Worm (Caenorhabditis elegans) whole organism, L3 larva: Measurements from ENCODE around the gene dhhc-9.

Source experiments
- ceh-82 ChIP-seq: fragments of 150-350 bp; optimal IDR thresholded peaks from 2 replicates; lab custom pipeline; 2014; ENCODE audit warnings: missing biosample characterization, missing genetic modification characterization
- ceh-9 ChIP-seq: sonication (generic microtip); optimal IDR thresholded peaks from 2 replicates; lab custom pipeline; 2018; ENCODE audit warnings: missing biosample characterization, missing genetic modification characterization
- egl-27 ChIP-seq: sonication (generic microtip); optimal IDR thresholded peaks from 4 replicates; lab custom pipeline; 2017; ENCODE audit warnings: missing biosample characterization, missing genetic modification reagents, missing genetic modification characterization
- egl-5 ChIP-seq: fragments of 150-350 bp; optimal IDR thresholded peaks from 2 replicates; lab custom pipeline; 2017; ENCODE audit warnings: missing biosample characterization, missing genetic modification reagents, missing genetic modification characterization, inconsistent platforms
- elt-1 ChIP-seq: fragments of 150-350 bp; optimal IDR thresholded peaks from 2 replicates; lab custom pipeline; 2014; ENCODE audit warnings: missing biosample characterization, missing genetic modification characterization
- lsy-12 ChIP-seq: sonication (generic microtip); optimal IDR thresholded peaks from 2 replicates; lab custom pipeline; 2016; ENCODE audit warnings: mild to moderate bottlenecking, missing genetic modification characterization, missing compliant biosample characterization
- nfya-1 ChIP-seq: sonication (generic microtip); optimal IDR thresholded peaks from 2 replicates; lab custom pipeline; 2017; ENCODE audit warnings: missing genetic modification characterization, mild to moderate bottlenecking, missing compliant biosample characterization, antibody characterized with exemption, moderate library complexity; ENCODE audit not compliant: insufficient read depth
- nhr-23 ChIP-seq: fragments of 150-350 bp; optimal IDR thresholded peaks from 2 replicates; lab custom pipeline; 2014; ENCODE audit warnings: missing biosample characterization, missing genetic modification reagents, missing genetic modification characterization
- nhr-237 ChIP-seq: fragments of 150-350 bp; optimal IDR thresholded peaks from 2 replicates; lab custom pipeline; 2014; ENCODE audit warnings: missing biosample characterization, missing genetic modification characterization
- nhr-25 ChIP-seq: sonication (generic microtip); optimal IDR thresholded peaks from 2 replicates; lab custom pipeline; 2017; ENCODE audit warnings: missing biosample characterization, missing genetic modification characterization
- pha-4 ChIP-seq: fragments of 150-350 bp; optimal IDR thresholded peaks from 2 replicates; lab custom pipeline; 2014; ENCODE audit warnings: missing biosample characterization, missing genetic modification reagents, missing genetic modification characterization
- unc-39 ChIP-seq: sonication (generic microtip); optimal IDR thresholded peaks from 4 replicates; lab custom pipeline; 2017; ENCODE audit warnings: missing biosample characterization, missing genetic modification characterization
- unc-62 ChIP-seq: fragments of 150-350 bp; sonication (generic microtip); optimal IDR thresholded peaks from 4 replicates; lab custom pipeline; 2014; ENCODE audit warnings: missing biosample characterization, missing genetic modification reagents, missing genetic modification characterization
- ztf-4 ChIP-seq: fragments of 150-350 bp; optimal IDR thresholded peaks from 2 replicates; lab custom pipeline; 2014; ENCODE audit warnings: missing biosample characterization, missing genetic modification characterization

ce11 chrX:2435353-2435752 is 33.5 kb upstream of the dhhc-9 start:
- TF ChIP-seq egl-5 (tag; lab: Kevin White, UChicago) = no peak
- peak; percentile 10 for TF ChIP-seq nfya-1
- peak; percentile 16 for TF ChIP-seq pha-4 (tag; lab: Kevin White, UChicago)
- TF ChIP-seq unc-39 (tag; lab: Kevin White, UChicago) = no peak
- no peak for TF ChIP-seq nhr-237
- no peak for TF ChIP-seq ztf-4 (tag; lab: Kevin White, UChicago)
- no peak for TF ChIP-seq elt-1 (tag; lab: Kevin White, UChicago)
- no peak for TF ChIP-seq ceh-9 (tag; lab: Kevin White, UChicago)
- no peak for TF ChIP-seq unc-62
- TF ChIP-seq lsy-12 (tag; lab: Kevin White, UChicago) = no peak
- TF ChIP-seq ceh-82 (tag; lab: Kevin White, UChicago) = no peak
- TF ChIP-seq nhr-23 (tag; lab: Kevin White, UChicago) = no peak
- TF ChIP-seq nhr-25 (tag; lab: Kevin White, UChicago) = no peak
- no peak for TF ChIP-seq egl-27
